Worm (Caenorhabditis elegans) whole organism, L2 larva: ENCODE data around the gene pigk-1.

ENCODE experiments used
- F13H6.1 ChIP-seq: sonication (generic microtip); optimal IDR thresholded peaks from 2 replicates; lab custom pipeline; 2016; ENCODE audit warnings: missing genetic modification characterization, missing compliant biosample characterization
- aly-2 ChIP-seq: fragments of 150-350 bp; optimal IDR thresholded peaks from 2 replicates; lab custom pipeline; 2014; ENCODE audit warnings: missing biosample characterization, missing genetic modification characterization
- ceh-82 ChIP-seq: fragments of 150-350 bp; optimal IDR thresholded peaks from 2 replicates; lab custom pipeline; 2014; ENCODE audit warnings: missing biosample characterization, missing genetic modification characterization
- ztf-1 ChIP-seq: fragments of 200-800 bp; sonication (Bioruptor generic); conservative IDR thresholded peaks from 2 replicates; pipeline ENCODE4 v1.3.6; 2022; ENCODE audit warnings: missing genetic modification characterization, missing compliant biosample characterization

ce11 chrIV:11062984-11063613 lies 46.7 kb downstream of the pigk-1 start:
- TF ChIP-seq ceh-82 (no peak), F13H6.1 (tag; lab: Kevin White, UChicago) (no peak), ztf-1 (GFP tag; lab: Robert Waterston, UW) (no peak), aly-2 (no peak)
